Worm (Caenorhabditis elegans) whole organism, L4 larva: Measurements from ENCODE around the gene srh-30.

ENCODE experiments used
- F37D6.2 ChIP-seq: sonication (generic microtip); optimal IDR thresholded peaks from 2 replicates; lab custom pipeline; 2016; ENCODE audit warnings: mild to moderate bottlenecking, missing genetic modification characterization, missing compliant biosample characterization
- R02D3.7 ChIP-seq: fragments of 150-350 bp; sonication (generic microtip); optimal IDR thresholded peaks from 3 replicates; lab custom pipeline; 2014; ENCODE audit warnings: missing biosample characterization, missing genetic modification characterization
- T20F7.1 ChIP-seq: fragments of 200-800 bp; sonication (Bioruptor generic); optimal IDR thresholded peaks from 2 replicates; lab custom pipeline; 2018; ENCODE audit warnings: mild to moderate bottlenecking, missing genetic modification characterization, missing compliant biosample characterization
- aha-1 ChIP-seq: fragments of 150-350 bp; peaks from one replicate; lab custom pipeline; 2014; ENCODE audit warnings: missing biosample characterization, missing genetic modification characterization
- aly-2 ChIP-seq: sonication (generic microtip); optimal IDR thresholded peaks from 2 replicates; lab custom pipeline; 2018; ENCODE audit warnings: missing biosample characterization, missing genetic modification characterization
- ama-1 ChIP-seq: fragments of 150-350 bp; optimal IDR thresholded peaks from 2 replicates; lab custom pipeline; 2014; ENCODE audit warnings: inconsistent platforms, mixed read lengths
- arid-1 ChIP-seq: fragments of 200-800 bp; sonication (Bioruptor generic); conservative IDR thresholded peaks from 2 replicates; pipeline ENCODE4 v1.3.6; 2022; ENCODE audit warnings: missing genetic modification reagents, missing genetic modification characterization, missing compliant biosample characterization
- ceh-20 ChIP-seq: fragments of 200-800 bp; sonication (Bioruptor generic); IDR thresholded peaks from 2 replicates; pipeline ENCODE4 v1.3.6; 2022; ENCODE audit warnings: missing genetic modification reagents, missing genetic modification characterization, missing compliant biosample characterization
- ceh-28 ChIP-seq: fragments of 150-350 bp; optimal IDR thresholded peaks from 2 replicates; lab custom pipeline; 2014; ENCODE audit warnings: missing biosample characterization, missing genetic modification reagents, missing genetic modification characterization
- ceh-44 ChIP-seq: fragments of 200-800 bp; sonication (Bioruptor generic); IDR thresholded peaks from 2 replicates; pipeline ENCODE4 v1.3.6; 2022; ENCODE audit warnings: missing genetic modification reagents, missing genetic modification characterization, missing compliant biosample characterization
- ceh-62 ChIP-seq: sonication (generic microtip); optimal IDR thresholded peaks from 2 replicates; lab custom pipeline; 2017; ENCODE audit warnings: missing biosample characterization, missing genetic modification characterization
- ces-1 ChIP-seq: fragments of 150-350 bp; sonication (generic microtip); optimal IDR thresholded peaks from 4 replicates; lab custom pipeline; 2014; ENCODE audit warnings: missing biosample characterization, missing genetic modification reagents, missing genetic modification characterization
- daf-16 ChIP-seq, 3 experiments: sonication (generic microtip); optimal IDR thresholded peaks; 2 replicates each; lab custom pipeline; 2016 to 2017; ENCODE audit warnings: missing genetic modification characterization in 3 of 3, missing genetic modification reagents in 3 of 3, mild to moderate bottlenecking in 2 of 3, missing compliant biosample characterization in 2 of 3, missing biosample characterization in 1 of 3, moderate library complexity in 1 of 3
- dmd-6 ChIP-seq: fragments of 200-800 bp; sonication (Bioruptor generic); IDR thresholded peaks from 2 replicates; pipeline ENCODE4 v1.3.6; 2022; ENCODE audit warnings: missing genetic modification reagents, missing genetic modification characterization, missing compliant biosample characterization
- duxl-1 ChIP-seq: sonication (generic microtip); optimal IDR thresholded peaks from 2 replicates; lab custom pipeline; 2016; ENCODE audit warnings: mild to moderate bottlenecking, missing genetic modification characterization, moderate library complexity, missing compliant biosample characterization; ENCODE audit not compliant: poor library complexity
- egl-27 ChIP-seq: sonication (generic microtip); optimal IDR thresholded peaks from 3 replicates; lab custom pipeline; 2017; ENCODE audit warnings: missing biosample characterization, missing genetic modification reagents, missing genetic modification characterization
- fkh-10 ChIP-seq: fragments of 150-350 bp; optimal IDR thresholded peaks from 2 replicates; lab custom pipeline; 2014; ENCODE audit warnings: missing biosample characterization, missing genetic modification reagents, missing genetic modification characterization
- hif-1 ChIP-seq, 2 experiments: sonication (generic microtip); optimal IDR thresholded peaks; 2 replicates each; lab custom pipeline; 2016 to 2017; ENCODE audit warnings: missing compliant biosample characterization in 2 of 2, missing genetic modification characterization in 2 of 2, missing genetic modification reagents in 2 of 2, missing genotype in 2 of 2, mild to moderate bottlenecking in 1 of 2
- hlh-30 ChIP-seq: sonication (generic microtip); optimal IDR thresholded peaks from 2 replicates; lab custom pipeline; 2017; ENCODE audit warnings: antibody characterized with exemption, mild to moderate bottlenecking, missing genetic modification characterization, missing compliant biosample characterization; ENCODE audit not compliant: insufficient read depth
- lin-15B ChIP-seq: fragments of 150-350 bp; sonication (generic microtip); optimal IDR thresholded peaks from 3 replicates; lab custom pipeline; 2014; ENCODE audit warnings: missing biosample characterization, missing genetic modification characterization
- lir-3 ChIP-seq: sonication (generic microtip); optimal IDR thresholded peaks from 2 replicates; lab custom pipeline; 2016; ENCODE audit warnings: mild to moderate bottlenecking, missing genetic modification characterization, missing compliant biosample characterization
- mdl-1 ChIP-seq, 2 experiments: fragments of 150-350 bp in 1 of 2; sonication (generic microtip) in 1 of 2; optimal IDR thresholded peaks; 2 replicates each; lab custom pipeline; 2014 to 2017; ENCODE audit warnings: missing biosample characterization in 2 of 2, missing genetic modification characterization in 2 of 2
- mdt-29 ChIP-seq: fragments of 200-800 bp; sonication (Bioruptor generic); IDR thresholded peaks from 2 replicates; pipeline ENCODE4 v1.3.6; 2022; ENCODE audit warnings: missing genetic modification reagents, missing genetic modification characterization, missing compliant biosample characterization
- nhr-237 ChIP-seq: sonication (generic microtip); optimal IDR thresholded peaks from 2 replicates; lab custom pipeline; 2017; ENCODE audit warnings: missing biosample characterization, missing genetic modification characterization
- nhr-25 ChIP-seq: sonication (generic microtip); optimal IDR thresholded peaks from 2 replicates; lab custom pipeline; 2017; ENCODE audit warnings: missing genetic modification characterization, mild to moderate bottlenecking, missing compliant biosample characterization, antibody characterized with exemption, moderate library complexity, borderline replicate concordance; ENCODE audit not compliant: insufficient read depth
- nhr-28 ChIP-seq: fragments of 150-350 bp; optimal IDR thresholded peaks from 2 replicates; lab custom pipeline; 2014; ENCODE audit warnings: missing biosample characterization, missing genetic modification characterization
- pqm-1 ChIP-seq: sonication (generic microtip); optimal IDR thresholded peaks from 2 replicates; lab custom pipeline; 2017; ENCODE audit warnings: missing biosample characterization, missing genetic modification characterization
- saeg-2 ChIP-seq: fragments of 200-800 bp; sonication (Bioruptor generic); IDR thresholded peaks from 2 replicates; pipeline ENCODE4 v1.3.6; 2022; ENCODE audit warnings: missing genetic modification reagents, missing genetic modification characterization, missing compliant biosample characterization
- snpc-4 ChIP-seq: fragments of 150-350 bp; optimal IDR thresholded peaks from 2 replicates; lab custom pipeline; 2014; ENCODE audit warnings: missing biosample characterization, missing genetic modification characterization
- spr-1 ChIP-seq: sonication (generic microtip); optimal IDR thresholded peaks from 2 replicates; lab custom pipeline; 2016; ENCODE audit warnings: mild to moderate bottlenecking, missing genetic modification characterization, missing compliant biosample characterization
- tra-1 ChIP-seq: fragments of 200-800 bp; sonication (Bioruptor generic); IDR thresholded peaks from 2 replicates; pipeline ENCODE4 v1.3.6; 2022; ENCODE audit warnings: missing genetic modification reagents, missing genetic modification characterization, missing compliant biosample characterization
- unc-62 ChIP-seq, 3 experiments: fragments of 150-350 bp in 1 of 3; sonication (generic microtip); optimal IDR thresholded peaks in 2 of 3; peaks in 1 of 3; 1 replicate in 1 of 3; 2 replicates in 2 of 3; lab custom pipeline; 2014 to 2017; ENCODE audit warnings: missing biosample characterization in 3 of 3, missing genetic modification characterization in 3 of 3, missing genetic modification reagents in 3 of 3, missing genotype in 1 of 3
- vab-7 ChIP-seq: fragments of 200-800 bp; sonication (Bioruptor generic); IDR thresholded peaks from 2 replicates; pipeline ENCODE4 v1.3.6; 2022; ENCODE audit warnings: missing genetic modification reagents, missing genetic modification characterization, missing compliant biosample characterization
- zag-1 ChIP-seq: fragments of 150-350 bp; optimal IDR thresholded peaks from 2 replicates; lab custom pipeline; 2014; ENCODE audit warnings: missing biosample characterization, missing genetic modification characterization
- zfp-2 ChIP-seq: sonication (generic microtip); optimal IDR thresholded peaks from 2 replicates; lab custom pipeline; 2016; ENCODE audit warnings: mild to moderate bottlenecking, missing genetic modification characterization, missing compliant biosample characterization
- zip-2 ChIP-seq: fragments of 150-350 bp; optimal IDR thresholded peaks from 2 replicates; lab custom pipeline; 2014; ENCODE audit warnings: missing biosample characterization, missing genetic modification characterization

Gene srh-30

DNA sequence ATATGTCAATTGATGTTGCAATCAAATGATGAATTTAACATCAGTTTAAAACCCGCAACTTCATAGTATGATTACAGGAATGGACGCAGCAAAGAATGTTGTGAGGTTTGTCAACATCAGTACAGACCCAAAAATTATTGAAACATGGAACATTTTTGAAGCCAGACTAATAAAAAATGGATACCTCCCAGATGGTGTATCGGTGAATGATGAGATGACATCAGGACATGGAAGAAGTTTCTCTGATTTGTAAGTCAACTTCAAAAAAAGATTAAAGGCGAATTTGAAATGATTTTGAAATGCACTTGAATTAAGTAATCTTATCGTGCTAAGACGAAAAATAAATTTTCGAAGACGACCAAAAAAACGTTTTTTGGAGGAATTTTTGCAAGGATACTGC, 42.3 kb upstream of the srh-30 start:
- TF ChIP-seq mdt-29 (GFP tag; lab: Robert Waterston, UW) (no peak), R02D3.7 (tag; lab: Kevin White, UChicago) (no peak), aly-2 (no peak), T20F7.1 (GFP tag; lab: Kevin White, UChicago) (no peak), aha-1 (tag; lab: Kevin White, UChicago) (peak; percentile 65), zag-1 (tag; lab: Kevin White, UChicago) (no peak), duxl-1 (no peak), dmd-6 (GFP tag; lab: Robert Waterston, UW) (no peak), unc-62 (GFP tag; optimal IDR thresholded peaks at IDR 0.05 in 1 of 2; lab: Kevin White, UChicago) (peak in 1 of 2 experiments; percentile 37), unc-62 (tag; optimal IDR thresholded peaks at IDR 0.05; lab: Kevin White, UChicago) (no peak)
- TF ChIP-seq, all 104 proteins: peak for 2

DNA sequence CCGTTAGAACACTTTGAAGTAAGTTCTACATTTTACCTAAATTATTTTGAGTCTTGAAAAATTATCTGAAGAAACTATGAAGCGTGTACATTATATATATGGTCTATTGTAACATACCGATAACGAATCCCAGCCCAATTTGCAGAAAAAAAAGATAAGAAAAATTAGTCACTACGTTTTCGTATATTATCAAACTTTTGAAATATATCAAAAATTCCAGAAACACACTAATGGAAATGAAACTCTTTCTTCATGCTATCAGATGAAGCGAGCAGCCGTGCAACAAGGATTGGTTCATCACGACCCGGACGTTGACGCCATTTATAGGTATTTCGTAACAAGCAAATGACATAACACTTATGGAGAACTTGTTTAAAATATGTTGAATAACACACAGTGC, 40.3 kb upstream of the srh-30 start:
- TF ChIP-seq dmd-6 (GFP tag; lab: Robert Waterston, UW) = peak; percentile 83
- no peak for TF ChIP-seq daf-16 (GFP tag; optimal IDR thresholded peaks at IDR 0.05; lab: Kevin White, UChicago)
- TF ChIP-seq daf-16 (tag; optimal IDR thresholded peaks at IDR 0.05; lab: Kevin White, UChicago) = peak; percentile 8
- TF ChIP-seq mdl-1 (tag; optimal IDR thresholded peaks at IDR 0.05; lab: Kevin White, UChicago) = no peak
- peak; percentile 89 for TF ChIP-seq pqm-1
- no peak for TF ChIP-seq ceh-28 (tag; lab: Kevin White, UChicago)
- TF ChIP-seq nhr-28 (tag; lab: Kevin White, UChicago) = peak; percentile 61
- TF ChIP-seq unc-62 (GFP tag; optimal IDR thresholded peaks at IDR 0.05 in 1 of 2; lab: Kevin White, UChicago) = peak in 1 of 2 experiments; percentile 40
- no peak for TF ChIP-seq unc-62 (tag; optimal IDR thresholded peaks at IDR 0.05; lab: Kevin White, UChicago)
- no peak for TF ChIP-seq hlh-30 (tag; lab: Kevin White, UChicago)
- TF ChIP-seq zip-2 (tag; lab: Kevin White, UChicago) = no peak

ce11 chrV:6810091-6810490, 38.5 kb upstream of the srh-30 start:
- TF ChIP-seq nhr-237 (no peak), ceh-20 (no peak), T20F7.1 (GFP tag; lab: Kevin White, UChicago) (no peak), zfp-2 (tag; lab: Kevin White, UChicago) (no peak), daf-16 (GFP tag; optimal IDR thresholded peaks at IDR 0.05; lab: Kevin White, UChicago) (no peak), daf-16 (tag; optimal IDR thresholded peaks at IDR 0.05; lab: Kevin White, UChicago) (peak; percentile 64), nhr-28 (tag; lab: Kevin White, UChicago) (peak; percentile 73), ceh-62 (no peak), spr-1 (no peak), vab-7 (GFP tag; lab: Robert Waterston, UW) (no peak), ama-1 (no peak), arid-1 (GFP tag; lab: Robert Waterston, UW) (no peak), snpc-4 (tag; lab: Kevin White, UChicago) (no peak), pqm-1 (peak; percentile 71), nhr-25 (no peak), ces-1 (no peak), egl-27 (tag; lab: Kevin White, UChicago) (no peak), ceh-44 (GFP tag; lab: Robert Waterston, UW) (no peak), lin-15B (no peak), F37D6.2 (no peak), hif-1 (tag; optimal IDR thresholded peaks at IDR 0.05; lab: Kevin White, UChicago) (no peak), zip-2 (tag; lab: Kevin White, UChicago) (no peak), fkh-10 (GFP tag; lab: Kevin White, UChicago) (no peak), tra-1 (GFP tag; lab: Robert Waterston, UW) (no peak), lir-3 (tag; lab: Kevin White, UChicago) (no peak), saeg-2 (GFP tag; lab: Robert Waterston, UW) (no peak)
